Worm (Caenorhabditis elegans) whole organism, L4 larva: ENCODE measurements around the gene Y54G2A.13.

ENCODE experiments used
- D1046.2 ChIP-seq: fragments of 200-800 bp; sonication (Bioruptor generic); IDR thresholded peaks from 2 replicates; pipeline ENCODE4 v1.3.6; 2022; ENCODE audit warnings: missing genetic modification characterization, missing compliant biosample characterization
- F10B5.3 ChIP-seq: sonication (generic microtip); optimal IDR thresholded peaks from 2 replicates; lab custom pipeline; 2016; ENCODE audit warnings: mild to moderate bottlenecking, missing genetic modification characterization, missing compliant biosample characterization
- F26F4.8 ChIP-seq: fragments of 200-800 bp; sonication (Bioruptor generic); conservative IDR thresholded peaks from 2 replicates; pipeline ENCODE4 v1.3.6; 2022; ENCODE audit warnings: missing genetic modification characterization, missing compliant biosample characterization
- T26A8.4 ChIP-seq: fragments of 200-800 bp; sonication (Bioruptor generic); IDR thresholded peaks from 2 replicates; pipeline ENCODE4 v1.3.6; 2022; ENCODE audit warnings: missing genetic modification characterization, missing compliant biosample characterization
- Y105C5A.15 ChIP-seq: fragments of 200-800 bp; sonication (Bioruptor generic); IDR thresholded peaks from 2 replicates; pipeline ENCODE4 v1.3.6; 2022; ENCODE audit warnings: missing genetic modification characterization, missing compliant biosample characterization
- Y5F2A.4 ChIP-seq: fragments of 200-800 bp; sonication (Bioruptor generic); optimal IDR thresholded peaks from 2 replicates; lab custom pipeline; 2018; ENCODE audit warnings: mild to moderate bottlenecking, missing genetic modification characterization, missing compliant biosample characterization
- Y75B8A.6 ChIP-seq: fragments of 200-800 bp; sonication (Bioruptor generic); IDR thresholded peaks from 2 replicates; pipeline ENCODE4 v1.3.6; 2022; ENCODE audit warnings: missing genetic modification reagents, missing genetic modification characterization, missing compliant biosample characterization
- ZK337.2 ChIP-seq: fragments of 200-800 bp; sonication (Bioruptor generic); IDR thresholded peaks from 2 replicates; pipeline ENCODE4 v1.3.6; 2022; ENCODE audit warnings: missing genetic modification reagents, missing genetic modification characterization, missing compliant biosample characterization
- ZK546.5 ChIP-seq, 2 experiments: sonication (generic microtip); optimal IDR thresholded peaks; 2 replicates each; lab custom pipeline; 2017; ENCODE audit warnings: missing biosample characterization in 2 of 2, missing genetic modification characterization in 2 of 2
- aha-1 ChIP-seq: fragments of 150-350 bp; peaks from one replicate; lab custom pipeline; 2014; ENCODE audit warnings: missing biosample characterization, missing genetic modification characterization
- aly-2 ChIP-seq: sonication (generic microtip); optimal IDR thresholded peaks from 2 replicates; lab custom pipeline; 2018; ENCODE audit warnings: missing biosample characterization, missing genetic modification characterization
- ceh-28 ChIP-seq: fragments of 150-350 bp; optimal IDR thresholded peaks from 2 replicates; lab custom pipeline; 2014; ENCODE audit warnings: missing biosample characterization, missing genetic modification reagents, missing genetic modification characterization
- ceh-82 ChIP-seq: sonication (generic microtip); optimal IDR thresholded peaks from 2 replicates; lab custom pipeline; 2017; ENCODE audit warnings: missing biosample characterization, missing genetic modification characterization
- ces-1 ChIP-seq: fragments of 150-350 bp; sonication (generic microtip); optimal IDR thresholded peaks from 4 replicates; lab custom pipeline; 2014; ENCODE audit warnings: missing biosample characterization, missing genetic modification reagents, missing genetic modification characterization
- cey-2 ChIP-seq: sonication (generic microtip); optimal IDR thresholded peaks from 3 replicates; lab custom pipeline; 2017; ENCODE audit warnings: missing genetic modification characterization, mild to moderate bottlenecking, missing compliant biosample characterization, antibody characterized with exemption, borderline replicate concordance; ENCODE audit not compliant: insufficient read depth
- ctbp-1 ChIP-seq: fragments of 200-800 bp; sonication (Bioruptor generic); IDR thresholded peaks from 2 replicates; pipeline ENCODE4 v1.3.6; 2022; ENCODE audit warnings: missing genetic modification reagents, missing genetic modification characterization, missing compliant biosample characterization
- daf-16 ChIP-seq, 3 experiments: sonication (generic microtip); optimal IDR thresholded peaks; 2 replicates each; lab custom pipeline; 2016 to 2017; ENCODE audit warnings: missing genetic modification characterization in 3 of 3, missing genetic modification reagents in 3 of 3, mild to moderate bottlenecking in 2 of 3, missing compliant biosample characterization in 2 of 3, missing biosample characterization in 1 of 3, moderate library complexity in 1 of 3
- dmd-6 ChIP-seq: fragments of 200-800 bp; sonication (Bioruptor generic); IDR thresholded peaks from 2 replicates; pipeline ENCODE4 v1.3.6; 2022; ENCODE audit warnings: missing genetic modification reagents, missing genetic modification characterization, missing compliant biosample characterization
- dmd-9 ChIP-seq: fragments of 200-800 bp; sonication (Bioruptor generic); IDR thresholded peaks from 2 replicates; pipeline ENCODE4 v1.3.6; 2022; ENCODE audit warnings: missing genetic modification reagents, missing genetic modification characterization, missing compliant biosample characterization
- dpl-1 ChIP-seq: fragments of 150-350 bp; optimal IDR thresholded peaks from 2 replicates; lab custom pipeline; 2014; ENCODE audit warnings: missing biosample characterization, missing genetic modification reagents, missing genetic modification characterization
- duxl-1 ChIP-seq: sonication (generic microtip); optimal IDR thresholded peaks from 2 replicates; lab custom pipeline; 2016; ENCODE audit warnings: mild to moderate bottlenecking, missing genetic modification characterization, moderate library complexity, missing compliant biosample characterization; ENCODE audit not compliant: poor library complexity
- dve-1 ChIP-seq: sonication (generic microtip); optimal IDR thresholded peaks from 2 replicates; lab custom pipeline; 2017; ENCODE audit warnings: antibody characterized with exemption, mild to moderate bottlenecking, missing genetic modification characterization, missing compliant biosample characterization; ENCODE audit not compliant: insufficient read depth
- egl-27 ChIP-seq: sonication (generic microtip); optimal IDR thresholded peaks from 3 replicates; lab custom pipeline; 2017; ENCODE audit warnings: missing biosample characterization, missing genetic modification reagents, missing genetic modification characterization
- egl-43 ChIP-seq: fragments of 200-800 bp; sonication (Bioruptor generic); IDR thresholded peaks from 2 replicates; pipeline ENCODE4 v1.3.6; 2022; ENCODE audit warnings: missing genetic modification reagents, missing genetic modification characterization, missing compliant biosample characterization
- fos-1 ChIP-seq: fragments of 150-350 bp; optimal IDR thresholded peaks from 2 replicates; lab custom pipeline; 2014; ENCODE audit warnings: missing biosample characterization, missing genetic modification characterization
- hif-1 ChIP-seq, 2 experiments: sonication (generic microtip); optimal IDR thresholded peaks; 2 replicates each; lab custom pipeline; 2016 to 2017; ENCODE audit warnings: missing compliant biosample characterization in 2 of 2, missing genetic modification characterization in 2 of 2, missing genetic modification reagents in 2 of 2, missing genotype in 2 of 2, mild to moderate bottlenecking in 1 of 2
- hlh-11 ChIP-seq: fragments of 200-800 bp; sonication (Bioruptor generic); optimal IDR thresholded peaks from 2 replicates; lab custom pipeline; 2018; ENCODE audit warnings: mild to moderate bottlenecking, missing genetic modification characterization, missing compliant biosample characterization
- hmg-1.1 ChIP-seq: fragments of 200-800 bp; sonication (Bioruptor generic); IDR thresholded peaks from 2 replicates; pipeline ENCODE4 v1.3.6; 2022; ENCODE audit warnings: missing genetic modification reagents, missing genetic modification characterization, missing compliant biosample characterization
- lin-29 ChIP-seq: fragments of 200-800 bp; sonication (Bioruptor generic); IDR thresholded peaks from 2 replicates; pipeline ENCODE4 v1.3.6; 2022; ENCODE audit warnings: missing genetic modification reagents, missing genetic modification characterization, missing compliant biosample characterization
- lin-38 ChIP-seq: fragments of 200-800 bp; sonication (Bioruptor generic); IDR thresholded peaks from 2 replicates; pipeline ENCODE4 v1.3.6; 2022; ENCODE audit warnings: missing genetic modification reagents, missing genetic modification characterization, missing compliant biosample characterization
- lsy-2 ChIP-seq, 2 experiments: fragments of 150-350 bp in 1 of 2; sonication (generic microtip) in 1 of 2; optimal IDR thresholded peaks; 2 replicates each; lab custom pipeline; 2014 to 2017; ENCODE audit warnings: missing biosample characterization in 2 of 2, missing genetic modification characterization in 2 of 2
- mxl-3 ChIP-seq: fragments of 200-800 bp; sonication (Bioruptor generic); optimal IDR thresholded peaks from 2 replicates; lab custom pipeline; 2018; ENCODE audit warnings: mild to moderate bottlenecking, missing genetic modification characterization, missing compliant biosample characterization
- nhr-11 ChIP-seq: fragments of 150-350 bp; optimal IDR thresholded peaks from 2 replicates; lab custom pipeline; 2014; ENCODE audit warnings: missing biosample characterization, missing genetic modification characterization
- nhr-28 ChIP-seq: fragments of 150-350 bp; optimal IDR thresholded peaks from 2 replicates; lab custom pipeline; 2014; ENCODE audit warnings: missing biosample characterization, missing genetic modification characterization
- nhr-42 ChIP-seq: fragments of 200-800 bp; sonication (Bioruptor generic); IDR thresholded peaks from 2 replicates; pipeline ENCODE4 v1.3.6; 2022; ENCODE audit warnings: missing genetic modification characterization, missing compliant biosample characterization
- nhr-6 ChIP-seq: fragments of 150-350 bp; optimal IDR thresholded peaks from 2 replicates; lab custom pipeline; 2014; ENCODE audit warnings: missing biosample characterization, missing genetic modification characterization
- pqm-1 ChIP-seq: sonication (generic microtip); optimal IDR thresholded peaks from 2 replicates; lab custom pipeline; 2017; ENCODE audit warnings: missing biosample characterization, missing genetic modification characterization
- sdz-12 ChIP-seq: fragments of 200-800 bp; sonication (Bioruptor generic); optimal IDR thresholded peaks from 2 replicates; lab custom pipeline; 2018; ENCODE audit warnings: mild to moderate bottlenecking, missing genetic modification characterization, missing compliant biosample characterization
- skn-1 ChIP-seq: fragments of 150-350 bp; optimal IDR thresholded peaks from 2 replicates; lab custom pipeline; 2014; ENCODE audit warnings: missing biosample characterization, missing genetic modification characterization
- snpc-4 ChIP-seq: fragments of 150-350 bp; optimal IDR thresholded peaks from 2 replicates; lab custom pipeline; 2014; ENCODE audit warnings: missing biosample characterization, missing genetic modification characterization
- tra-1 ChIP-seq: fragments of 200-800 bp; sonication (Bioruptor generic); IDR thresholded peaks from 2 replicates; pipeline ENCODE4 v1.3.6; 2022; ENCODE audit warnings: missing genetic modification reagents, missing genetic modification characterization, missing compliant biosample characterization
- unc-130 ChIP-seq: sonication (generic microtip); optimal IDR thresholded peaks from 2 replicates; lab custom pipeline; 2016; ENCODE audit warnings: missing genetic modification reagents, missing genetic modification characterization, missing compliant biosample characterization
- zag-1 ChIP-seq: fragments of 150-350 bp; optimal IDR thresholded peaks from 2 replicates; lab custom pipeline; 2014; ENCODE audit warnings: missing biosample characterization, missing genetic modification characterization
- zfp-3 ChIP-seq: fragments of 200-800 bp; sonication (Bioruptor generic); conservative IDR thresholded peaks from 2 replicates; pipeline ENCODE4 v1.3.6; 2022; ENCODE audit warnings: missing genetic modification reagents, missing genetic modification characterization, missing compliant biosample characterization
- zip-11 ChIP-seq: fragments of 200-800 bp; sonication (Bioruptor generic); IDR thresholded peaks from 2 replicates; pipeline ENCODE4 v1.3.6; 2022; ENCODE audit warnings: missing genetic modification characterization, missing compliant biosample characterization
- zip-2 ChIP-seq: fragments of 150-350 bp; optimal IDR thresholded peaks from 2 replicates; lab custom pipeline; 2014; ENCODE audit warnings: missing biosample characterization, missing genetic modification characterization

Gene Y54G2A.13

DNA sequence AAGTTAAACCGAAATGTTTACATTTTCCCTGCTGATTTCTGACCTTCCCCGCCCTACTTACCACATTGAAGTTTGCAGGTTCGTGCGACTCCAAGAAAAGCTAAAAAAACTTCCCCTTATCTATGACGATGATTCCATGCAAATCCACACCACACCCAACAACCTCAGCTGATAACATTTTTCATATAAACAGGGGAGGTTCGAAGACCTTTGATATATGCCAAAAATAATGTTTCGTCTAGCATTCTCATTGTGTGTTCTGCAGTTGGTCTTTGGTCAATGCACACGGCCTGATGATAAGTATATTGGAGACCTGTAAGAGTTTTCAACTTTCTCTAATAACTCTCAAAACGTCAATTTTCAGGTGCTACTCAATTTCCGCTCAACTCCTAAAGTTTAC, 34.6 kb upstream of the Y54G2A.13 start:
- no peak for TF ChIP-seq tra-1
- peak; percentile 27 for TF ChIP-seq nhr-28 (tag; lab: Kevin White, UChicago)
- TF ChIP-seq F26F4.8 (GFP tag; lab: Robert Waterston, UW) = no peak
- TF ChIP-seq aha-1 (tag; lab: Kevin White, UChicago) = no peak
- TF ChIP-seq hlh-11 (tag; lab: Kevin White, UChicago) = peak; percentile 43
- no peak for TF ChIP-seq zfp-3
- no peak for TF ChIP-seq lin-29
- no peak for TF ChIP-seq ceh-28
- no peak for TF ChIP-seq Y75B8A.6 (GFP tag; lab: Robert Waterston, UW)
- no peak for TF ChIP-seq ctbp-1 (GFP tag; lab: Robert Waterston, UW)
- no peak for TF ChIP-seq zip-11 (GFP tag; lab: Robert Waterston, UW)
- peak; percentile 27 for TF ChIP-seq pqm-1 (tag; lab: Kevin White, UChicago)
- TF ChIP-seq egl-43 = no peak
- TF ChIP-seq dve-1 = peak; percentile 27
- no peak for TF ChIP-seq zag-1 (tag; lab: Kevin White, UChicago)
- no peak for TF ChIP-seq daf-16 (GFP tag; optimal IDR thresholded peaks at IDR 0.05; lab: Kevin White, UChicago)
- TF ChIP-seq daf-16 (tag; optimal IDR thresholded peaks at IDR 0.05; lab: Kevin White, UChicago) = peak; percentile 80
- peak; percentile 67 for TF ChIP-seq dmd-6 (GFP tag; lab: Robert Waterston, UW)
- TF ChIP-seq F10B5.3 (tag; lab: Kevin White, UChicago) = no peak
- TF ChIP-seq, all 104 proteins: peak for 6

DNA sequence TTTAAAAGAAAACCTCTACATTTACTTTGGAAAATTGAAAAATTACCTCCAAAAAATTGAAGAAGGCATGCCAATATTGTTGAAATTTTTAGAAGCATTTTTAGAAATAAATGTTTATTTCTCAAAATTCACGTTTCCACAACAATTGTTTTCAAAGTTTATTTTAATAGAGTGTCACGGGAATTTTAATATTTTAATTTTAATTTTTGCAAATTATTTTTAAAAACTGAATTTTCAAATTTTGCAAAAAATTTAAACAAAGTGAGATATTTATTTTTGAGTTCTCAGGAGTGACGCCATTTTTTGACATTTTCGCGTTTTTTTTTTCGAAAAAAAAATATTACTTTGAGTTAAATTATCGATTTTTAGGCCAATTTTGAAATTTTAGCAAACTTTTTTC, 33.6 kb upstream of the Y54G2A.13 start, which contains the start of gene Y54G2A.49:
Y54G2A.49 (minus strand) TSS at position 101 of the 400 bp plus-strand sequence.
- no peak for TF ChIP-seq cey-2 (tag; lab: Kevin White, UChicago)
- no peak for TF ChIP-seq sdz-12
- no peak for TF ChIP-seq aly-2
- no peak for TF ChIP-seq lin-29
- TF ChIP-seq hif-1 (tag; optimal IDR thresholded peaks at IDR 0.05; lab: Kevin White, UChicago) = no peak
- TF ChIP-seq unc-130 = no peak
- TF ChIP-seq hmg-1.1 = no peak
- no peak for TF ChIP-seq dmd-9 (GFP tag; lab: Robert Waterston, UW)
- TF ChIP-seq egl-27 = no peak
- TF ChIP-seq ZK546.5 (tag; optimal IDR thresholded peaks at IDR 0.05; lab: Kevin White, UChicago) = no peak
- TF ChIP-seq snpc-4 (tag; lab: Kevin White, UChicago) = no peak
- TF ChIP-seq daf-16 (GFP tag; optimal IDR thresholded peaks at IDR 0.05; lab: Kevin White, UChicago) = no peak
- no peak for TF ChIP-seq daf-16 (tag; optimal IDR thresholded peaks at IDR 0.05; lab: Kevin White, UChicago)

ce11 chrIV:2851625-2852024, 32.1 kb upstream of the Y54G2A.13 start:
- TF ChIP-seq Y105C5A.15 (GFP tag; lab: Robert Waterston, UW) (no peak), ceh-82 (tag; lab: Kevin White, UChicago) (no peak), aha-1 (tag; lab: Kevin White, UChicago) (peak; percentile 91), F26F4.8 (GFP tag; lab: Robert Waterston, UW) (no peak), nhr-6 (tag; lab: Kevin White, UChicago) (no peak), ces-1 (GFP tag; lab: Kevin White, UChicago) (no peak), ZK337.2 (GFP tag; lab: Robert Waterston, UW) (no peak)

ce11 chrIV:2850586-2850985, 31.1 kb upstream of the Y54G2A.13 start, which contains the start of gene clec-85:
Gene clec-85 (plus strand): TSS chrIV:2850886.
- TF ChIP-seq sdz-12 = no peak
- TF ChIP-seq Y5F2A.4 (GFP tag; lab: Kevin White, UChicago) = no peak
- no peak for TF ChIP-seq fos-1 (tag; lab: Kevin White, UChicago)
- TF ChIP-seq mxl-3 (GFP tag; lab: Kevin White, UChicago) = no peak
- no peak for TF ChIP-seq zip-2 (tag; lab: Kevin White, UChicago)
- TF ChIP-seq dmd-9 (GFP tag; lab: Robert Waterston, UW) = no peak
- TF ChIP-seq cey-2 (tag; lab: Kevin White, UChicago) = no peak
- TF ChIP-seq lin-38 (GFP tag; lab: Robert Waterston, UW) = no peak
- no peak for TF ChIP-seq egl-43
- no peak for TF ChIP-seq lsy-2 (tag; optimal IDR thresholded peaks at IDR 0.05; lab: Kevin White, UChicago)
- no peak for TF ChIP-seq nhr-11
- TF ChIP-seq skn-1 (tag; lab: Kevin White, UChicago) = no peak
- no peak for TF ChIP-seq zag-1 (tag; lab: Kevin White, UChicago)
- no peak for TF ChIP-seq ceh-82 (tag; lab: Kevin White, UChicago)
- TF ChIP-seq nhr-42 (GFP tag; lab: Robert Waterston, UW) = no peak
- no peak for TF ChIP-seq T26A8.4 (GFP tag; lab: Robert Waterston, UW)
- no peak for TF ChIP-seq D1046.2 (GFP tag; lab: Robert Waterston, UW)
- TF ChIP-seq duxl-1 (tag; lab: Kevin White, UChicago) = no peak
- TF ChIP-seq dpl-1 = no peak
- TF ChIP-seq ZK337.2 (GFP tag; lab: Robert Waterston, UW) = no peak
- TF ChIP-seq, all 104 proteins: peak for 0
